Worm (Caenorhabditis elegans) whole organism, L1 larva: ENCODE results near the gene nsph-3.2.

ENCODE experiments used
- Y116A8C.19 ChIP-seq: sonication (generic microtip); optimal IDR thresholded peaks from 2 replicates; lab custom pipeline; 2016; ENCODE audit warnings: missing compliant biosample characterization, missing genetic modification characterization, borderline replicate concordance
- alr-1 ChIP-seq: fragments of 200-800 bp; sonication (Bioruptor generic); optimal IDR thresholded peaks from 2 replicates; lab custom pipeline; 2018; ENCODE audit warnings: borderline replicate concordance, mild to moderate bottlenecking, missing genetic modification characterization, missing compliant biosample characterization
- aly-2 ChIP-seq: fragments of 150-350 bp; optimal IDR thresholded peaks from 2 replicates; lab custom pipeline; 2014; ENCODE audit warnings: missing biosample characterization, missing genetic modification characterization
- ama-1 ChIP-seq: fragments of 150-350 bp; optimal IDR thresholded peaks from 2 replicates; lab custom pipeline; 2014
- blmp-1 ChIP-seq: fragments of 150-350 bp; optimal IDR thresholded peaks from 2 replicates; lab custom pipeline; 2014; ENCODE audit warnings: missing biosample characterization, missing genetic modification characterization
- ceh-88 ChIP-seq: fragments of 200-800 bp; sonication (Bioruptor generic); IDR thresholded peaks from 2 replicates; pipeline ENCODE4 v1.3.6; 2022; ENCODE audit warnings: missing genetic modification characterization, missing compliant biosample characterization
- ceh-90 ChIP-seq: sonication (generic microtip); optimal IDR thresholded peaks from 2 replicates; lab custom pipeline; 2016; ENCODE audit warnings: missing genetic modification characterization, missing compliant biosample characterization
- ces-1 ChIP-seq: fragments of 150-350 bp; optimal IDR thresholded peaks from 2 replicates; lab custom pipeline; 2014; ENCODE audit warnings: missing biosample characterization, missing genetic modification reagents, missing genetic modification characterization
- dpl-1 ChIP-seq, 3 experiments: fragments of 150-350 bp in 2 of 3; sonication (generic microtip) in 1 of 3; optimal IDR thresholded peaks; 2 replicates each; lab custom pipeline; 2014 to 2017; ENCODE audit warnings: missing biosample characterization in 3 of 3, missing genetic modification characterization in 3 of 3, missing genetic modification reagents in 3 of 3
- efl-1 ChIP-seq, 4 experiments: fragments of 150-350 bp; optimal IDR thresholded peaks in 3 of 4; peaks in 1 of 4; 1 replicate in 1 of 4; 2 replicates in 3 of 4; lab custom pipeline; 2014; ENCODE audit warnings: missing biosample characterization in 2 of 4, missing genetic modification characterization in 2 of 4, missing genetic modification reagents in 2 of 4
- egl-27 ChIP-seq, 2 experiments: fragments of 150-350 bp in 1 of 2; sonication (generic microtip); optimal IDR thresholded peaks; 3 replicates each; lab custom pipeline; 2017 to 2018; ENCODE audit warnings: missing biosample characterization in 2 of 2, missing genetic modification characterization in 2 of 2, missing genetic modification reagents in 2 of 2
- ets-5 ChIP-seq: fragments of 200-800 bp; sonication (Bioruptor generic); IDR thresholded peaks from 2 replicates; pipeline ENCODE4 v1.3.6; 2022; ENCODE audit warnings: missing genetic modification characterization, missing compliant biosample characterization
- fkh-8 ChIP-seq: sonication (generic microtip); optimal IDR thresholded peaks from 2 replicates; lab custom pipeline; 2016; ENCODE audit warnings: mild to moderate bottlenecking, missing genetic modification characterization, missing compliant biosample characterization
- grh-1 ChIP-seq: fragments of 200-800 bp; sonication (Bioruptor generic); IDR thresholded peaks from 2 replicates; pipeline ENCODE4 v1.3.6; 2022; ENCODE audit warnings: missing genetic modification reagents, missing genetic modification characterization, missing compliant biosample characterization
- hlh-17 ChIP-seq: fragments of 200-800 bp; sonication (Bioruptor generic); optimal IDR thresholded peaks from 2 replicates; lab custom pipeline; 2018; ENCODE audit warnings: missing genetic modification characterization, mild to moderate bottlenecking, missing compliant biosample characterization, moderate library complexity, borderline replicate concordance
- hpl-2 ChIP-seq: fragments of 150-350 bp; optimal IDR thresholded peaks from 2 replicates; lab custom pipeline; 2014; ENCODE audit warnings: missing biosample characterization, missing genetic modification reagents, missing genetic modification characterization
- irx-1 ChIP-seq: sonication (generic microtip); optimal IDR thresholded peaks from 2 replicates; lab custom pipeline; 2016; ENCODE audit warnings: missing genetic modification characterization, missing compliant biosample characterization
- lin-15B ChIP-seq: fragments of 150-350 bp; sonication (generic microtip); optimal IDR thresholded peaks from 3 replicates; lab custom pipeline; 2014; ENCODE audit warnings: missing biosample characterization, missing genetic modification characterization
- lin-35 ChIP-seq, 2 experiments: fragments of 150-350 bp; optimal IDR thresholded peaks; 2 replicates each; lab custom pipeline; 2014; ENCODE audit warnings: missing biosample characterization in 2 of 2, missing genetic modification characterization in 2 of 2, missing genetic modification reagents in 2 of 2
- lir-3 ChIP-seq: sonication (generic microtip); optimal IDR thresholded peaks from 2 replicates; lab custom pipeline; 2016; ENCODE audit warnings: mild to moderate bottlenecking, missing genetic modification characterization, moderate library complexity, missing compliant biosample characterization; ENCODE audit not compliant: poor library complexity
- mab-9 ChIP-seq: fragments of 200-800 bp; sonication (Bioruptor generic); IDR thresholded peaks from 2 replicates; pipeline ENCODE4 v1.3.6; 2022; ENCODE audit warnings: missing genetic modification reagents, missing genetic modification characterization, missing compliant biosample characterization
- nhr-19 ChIP-seq: fragments of 200-800 bp; sonication (Bioruptor generic); conservative IDR thresholded peaks from 2 replicates; pipeline ENCODE4 v1.3.6; 2022; ENCODE audit warnings: missing genetic modification characterization, missing compliant biosample characterization
- nhr-28 ChIP-seq: fragments of 150-350 bp; optimal IDR thresholded peaks from 2 replicates; lab custom pipeline; 2014; ENCODE audit warnings: missing biosample characterization, missing genetic modification characterization
- nhr-71 ChIP-seq: sonication (generic microtip); optimal IDR thresholded peaks from 2 replicates; lab custom pipeline; 2016; ENCODE audit warnings: mild to moderate bottlenecking, missing genetic modification characterization, moderate library complexity, missing compliant biosample characterization
- nhr-85 ChIP-seq: sonication (generic microtip); peaks from one replicate; lab custom pipeline; 2016; ENCODE audit warnings: missing genetic modification characterization, inconsistent platforms, missing compliant biosample characterization
- nhr-90 ChIP-seq: sonication (generic microtip); optimal IDR thresholded peaks from 2 replicates; lab custom pipeline; 2016; ENCODE audit warnings: mild to moderate bottlenecking, missing genetic modification characterization, missing compliant biosample characterization; ENCODE audit not compliant: poor library complexity
- pqm-1 ChIP-seq: sonication (generic microtip); optimal IDR thresholded peaks from 3 replicates; lab custom pipeline; 2017; ENCODE audit warnings: missing biosample characterization, missing genetic modification characterization
- rnt-1 ChIP-seq: sonication (generic microtip); optimal IDR thresholded peaks from 2 replicates; lab custom pipeline; 2016; ENCODE audit warnings: mild to moderate bottlenecking, missing genetic modification characterization, moderate library complexity, missing compliant biosample characterization
- snu-23 ChIP-seq: sonication (generic microtip); optimal IDR thresholded peaks from 2 replicates; lab custom pipeline; 2016; ENCODE audit warnings: missing genetic modification characterization, missing compliant biosample characterization
- sup-37 ChIP-seq: fragments of 200-800 bp; sonication (Bioruptor generic); optimal IDR thresholded peaks from 2 replicates; lab custom pipeline; 2018; ENCODE audit warnings: mild to moderate bottlenecking, missing genetic modification characterization, missing compliant biosample characterization
- swsn-7 ChIP-seq: sonication (generic microtip); optimal IDR thresholded peaks from 2 replicates; lab custom pipeline; 2016; ENCODE audit warnings: missing genetic modification characterization, missing compliant biosample characterization
- tbx-2 ChIP-seq: sonication (generic microtip); optimal IDR thresholded peaks from 2 replicates; lab custom pipeline; 2016; ENCODE audit warnings: missing genetic modification characterization, missing compliant biosample characterization
- tlp-1 ChIP-seq: fragments of 150-350 bp; optimal IDR thresholded peaks from 2 replicates; lab custom pipeline; 2014; ENCODE audit warnings: missing biosample characterization, missing genetic modification characterization
- unc-62 ChIP-seq: fragments of 150-350 bp; optimal IDR thresholded peaks from 2 replicates; lab custom pipeline; 2014; ENCODE audit warnings: missing biosample characterization, missing genetic modification reagents, missing genetic modification characterization
- unc-98 ChIP-seq: fragments of 200-800 bp; sonication (Bioruptor generic); IDR thresholded peaks from 2 replicates; pipeline ENCODE4 v1.3.6; 2022; ENCODE audit warnings: missing genetic modification characterization, missing compliant biosample characterization
- xbp-1 ChIP-seq: sonication (generic microtip); optimal IDR thresholded peaks from 2 replicates; lab custom pipeline; 2016; ENCODE audit warnings: missing genetic modification characterization, missing compliant biosample characterization
- zip-4 ChIP-seq: fragments of 200-800 bp; sonication (Bioruptor generic); optimal IDR thresholded peaks from 2 replicates; lab custom pipeline; 2018; ENCODE audit warnings: mild to moderate bottlenecking, missing genetic modification characterization, moderate library complexity, missing compliant biosample characterization

nsph-3.2 gene

ce11 chrIV:10090358-10090757, 22.3 kb upstream of the nsph-3.2 start, which contains the start of gene ttbk-5:
TSS of gene ttbk-5 (plus strand) at chrIV:10090658.
- TF ChIP-seq hlh-17 (GFP tag; lab: Kevin White, UChicago) (no peak), pqm-1 (tag; lab: Kevin White, UChicago) (no peak), unc-98 (GFP tag; lab: Robert Waterston, UW) (no peak), tbx-2 (tag; lab: Kevin White, UChicago) (no peak), lin-35 (GFP tag; optimal IDR thresholded peaks at IDR 0.05; lab: Kevin White, UChicago) (no peak), lir-3 (tag; lab: Kevin White, UChicago) (no peak), nhr-19 (GFP tag; lab: Robert Waterston, UW) (no peak), ets-5 (GFP tag; lab: Robert Waterston, UW) (no peak), nhr-28 (no peak), lin-15B (no peak), Y116A8C.19 (tag; lab: Kevin White, UChicago) (no peak), fkh-8 (tag; lab: Kevin White, UChicago) (no peak), nhr-71 (no peak)
- TF ChIP-seq, all 84 proteins: peak for 0

DNA sequence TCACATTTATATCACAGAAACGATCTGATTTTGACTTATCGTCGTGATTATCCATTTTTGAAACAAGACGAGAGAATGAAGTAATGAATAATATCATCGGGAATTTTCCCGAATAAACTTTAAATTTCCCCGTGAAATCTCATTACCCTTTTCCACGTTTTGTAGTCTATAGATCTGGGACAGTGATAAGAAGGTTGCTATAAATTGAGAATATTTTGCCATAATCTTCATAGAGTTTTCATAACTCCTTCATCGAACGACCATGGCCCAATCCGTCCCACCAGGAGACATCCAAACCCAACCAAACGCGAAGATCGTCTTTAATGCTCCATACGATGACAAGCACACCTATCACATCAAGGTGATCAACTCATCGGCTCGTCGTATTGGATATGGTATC, 17.5 kb upstream of the nsph-3.2 start, which contains the start of the genes C04G2.5 and msp-36:
Gene C04G2.5, minus strand, starts transcription at position 101 of the 400 bp plus-strand sequence.
Gene msp-36, plus strand, starts transcription at position 263 of the 400 bp plus-strand sequence.
- TF ChIP-seq alr-1 (tag; lab: Kevin White, UChicago), result no peak

ce11 chrIV:10096881-10097280, 15.8 kb upstream of the nsph-3.2 start, which contains the start of gene dis-3:
TSS of gene dis-3 (plus strand) at chrIV:10097202.
- TF ChIP-seq dpl-1 (GFP tag; optimal IDR thresholded peaks at IDR 0.05; lab: Kevin White, UChicago) (peak in 1 of 3 experiments; percentile 26), lin-35 (GFP tag; optimal IDR thresholded peaks at IDR 0.05; lab: Kevin White, UChicago) (peak in 1 of 2 experiments; percentile 45), nhr-90 (tag; lab: Kevin White, UChicago) (no peak), rnt-1 (tag; lab: Kevin White, UChicago) (peak; percentile 1), efl-1 (optimal IDR thresholded peaks at IDR 0.05; lab: Kevin White, UChicago) (peak; percentile 16 to 36), efl-1 (GFP tag; optimal IDR thresholded peaks at IDR 0.05 in 1 of 2; lab: Kevin White, UChicago) (peak in 1 of 2 experiments; percentile 57), blmp-1 (tag; lab: Kevin White, UChicago) (peak; percentile 22), zip-4 (no peak), hlh-17 (GFP tag; lab: Kevin White, UChicago) (no peak)

DNA sequence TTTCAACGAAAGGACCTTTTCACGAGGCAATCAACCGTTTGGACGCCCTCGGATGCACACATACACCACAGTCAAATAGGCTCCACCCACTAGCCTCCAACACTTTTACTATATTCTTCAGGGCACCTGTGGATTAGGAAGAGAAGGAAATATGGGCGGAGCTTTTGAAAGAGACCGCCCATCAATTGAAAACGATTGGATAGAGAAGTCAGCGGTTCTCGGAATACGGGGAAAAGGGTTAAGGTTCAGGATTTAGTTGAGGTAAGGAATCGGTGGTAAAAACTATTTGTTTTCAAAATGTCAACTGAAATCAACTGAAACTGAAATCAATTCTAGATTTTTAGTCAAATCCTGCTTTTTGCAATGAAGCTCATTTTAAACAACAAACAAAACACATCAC, 2.3 kb upstream of the nsph-3.2 start, which contains the start of gene egl-38:
Gene egl-38, minus strand, starts transcription at position 101 of the 400 bp plus-strand sequence.
- TF ChIP-seq ama-1 (lab: Kevin White, UChicago) (no peak), efl-1 (optimal IDR thresholded peaks at IDR 0.05; lab: Kevin White, UChicago) (no peak), efl-1 (GFP tag; optimal IDR thresholded peaks at IDR 0.05 in 1 of 2; lab: Kevin White, UChicago) (no peak), unc-62 (GFP tag; lab: Kevin White, UChicago) (no peak), nhr-71 (no peak), irx-1 (tag; lab: Kevin White, UChicago) (no peak), sup-37 (GFP tag; lab: Kevin White, UChicago) (no peak), ceh-90 (tag; lab: Kevin White, UChicago) (no peak), blmp-1 (tag; lab: Kevin White, UChicago) (no peak), xbp-1 (tag; lab: Kevin White, UChicago) (no peak), egl-27 (tag; optimal IDR thresholded peaks at IDR 0.05; lab: Kevin White, UChicago) (no peak), hpl-2 (no peak), hlh-17 (GFP tag; lab: Kevin White, UChicago) (no peak), grh-1 (GFP tag; lab: Robert Waterston, UW) (no peak), aly-2 (tag; lab: Kevin White, UChicago) (no peak), snu-23 (GFP tag; lab: Kevin White, UChicago) (no peak)

DNA sequence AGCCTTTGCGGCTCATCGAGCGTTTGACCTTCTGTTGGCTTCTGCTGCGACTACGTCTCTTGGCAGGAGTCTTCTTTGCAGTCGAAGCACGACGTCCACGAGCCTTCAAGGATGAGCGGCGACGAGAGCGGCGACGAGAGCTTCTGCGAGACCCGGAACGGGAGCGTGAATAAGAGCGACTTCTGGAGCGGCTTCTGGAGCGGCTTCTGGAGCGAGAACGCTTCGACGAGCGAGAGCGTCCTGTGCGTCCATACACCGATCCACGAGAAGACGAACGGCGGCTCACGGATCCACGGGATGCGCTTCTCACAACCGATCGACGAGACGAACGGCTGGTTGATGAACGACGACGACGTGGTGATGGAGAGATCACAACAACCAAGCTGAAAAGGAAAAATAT, 1.8 kb upstream of the nsph-3.2 start:
- TF ChIP-seq ceh-88 (GFP tag; lab: Robert Waterston, UW) (no peak), tlp-1 (tag; lab: Kevin White, UChicago) (no peak), rnt-1 (tag; lab: Kevin White, UChicago) (no peak), mab-9 (no peak), ces-1 (GFP tag; lab: Kevin White, UChicago) (no peak), hpl-2 (no peak), swsn-7 (tag; lab: Kevin White, UChicago) (no peak), nhr-85 (tag; lab: Kevin White, UChicago) (no peak), hlh-17 (GFP tag; lab: Kevin White, UChicago) (no peak)
